Worm (Caenorhabditis elegans) whole organism, late embryonic: ENCODE measurements around the gene E04F6.9.

Source experiments
- C08G9.2 ChIP-seq: sonication (generic microtip); optimal IDR thresholded peaks from 2 replicates; lab custom pipeline; 2016; ENCODE audit warnings: mild to moderate bottlenecking, missing genetic modification characterization, moderate library complexity, missing compliant biosample characterization
- C38D4.7 ChIP-seq: fragments of 200-800 bp; sonication (Bioruptor generic); optimal IDR thresholded peaks from 2 replicates; lab custom pipeline; 2018; ENCODE audit warnings: mild to moderate bottlenecking, missing genetic modification characterization, moderate library complexity, missing compliant biosample characterization
- F13H6.1 ChIP-seq: sonication (generic microtip); optimal IDR thresholded peaks from 2 replicates; lab custom pipeline; 2016; ENCODE audit warnings: missing genetic modification characterization, missing compliant biosample characterization
- T23F11.4 ChIP-seq: fragments of 200-800 bp; sonication (Bioruptor generic); optimal IDR thresholded peaks from 2 replicates; lab custom pipeline; 2018; ENCODE audit warnings: mild to moderate bottlenecking, missing genetic modification characterization, missing compliant biosample characterization
- ahr-1 ChIP-seq: sonication (generic microtip); optimal IDR thresholded peaks from 2 replicates; lab custom pipeline; 2016; ENCODE audit warnings: missing genetic modification characterization, missing compliant biosample characterization
- ama-1 ChIP-seq: fragments of 150-350 bp; optimal IDR thresholded peaks from 2 replicates; lab custom pipeline; 2014
- ceh-14 ChIP-seq: sonication (generic microtip); optimal IDR thresholded peaks from 2 replicates; lab custom pipeline; 2016; ENCODE audit warnings: missing genotype, missing genetic modification characterization, missing compliant biosample characterization
- ceh-2 ChIP-seq: sonication (generic microtip); optimal IDR thresholded peaks from 2 replicates; lab custom pipeline; 2016; ENCODE audit warnings: missing genotype, missing genetic modification characterization, missing compliant biosample characterization
- ceh-22 ChIP-seq: sonication (generic microtip); optimal IDR thresholded peaks from 2 replicates; lab custom pipeline; 2017; ENCODE audit warnings: missing biosample characterization, missing genetic modification characterization
- ceh-31 ChIP-seq: sonication (generic microtip); optimal IDR thresholded peaks from 2 replicates; lab custom pipeline; 2016; ENCODE audit warnings: missing genetic modification characterization, missing compliant biosample characterization
- ceh-45 ChIP-seq: fragments of 200-800 bp; sonication (Bioruptor generic); IDR thresholded peaks from 2 replicates; pipeline ENCODE4 v1.3.6; 2022; ENCODE audit warnings: missing genetic modification reagents, missing genetic modification characterization, missing compliant biosample characterization
- ceh-6 ChIP-seq: fragments of 200-800 bp; sonication (Bioruptor generic); optimal IDR thresholded peaks from 2 replicates; lab custom pipeline; 2018; ENCODE audit warnings: mild to moderate bottlenecking, missing genetic modification characterization, missing compliant biosample characterization
- che-1 ChIP-seq: sonication (generic microtip); optimal IDR thresholded peaks from 2 replicates; lab custom pipeline; 2016; ENCODE audit warnings: mild to moderate bottlenecking, missing genetic modification characterization, missing compliant biosample characterization
- dve-1 ChIP-seq: sonication (generic microtip); optimal IDR thresholded peaks from 2 replicates; lab custom pipeline; 2017; ENCODE audit warnings: antibody characterized with exemption, mild to moderate bottlenecking, missing genetic modification characterization, missing compliant biosample characterization
- elt-2 ChIP-seq: sonication (generic microtip); optimal IDR thresholded peaks from 2 replicates; lab custom pipeline; 2016; ENCODE audit warnings: missing genetic modification reagents, missing genetic modification characterization, missing compliant biosample characterization
- elt-4 ChIP-seq: sonication (generic microtip); optimal IDR thresholded peaks from 2 replicates; lab custom pipeline; 2016; ENCODE audit warnings: missing genetic modification characterization, missing compliant biosample characterization
- eyg-1 ChIP-seq: sonication (generic microtip); optimal IDR thresholded peaks from 2 replicates; lab custom pipeline; 2016; ENCODE audit warnings: missing genotype, missing genetic modification characterization, missing compliant biosample characterization
- fax-1 ChIP-seq: sonication (generic microtip); optimal IDR thresholded peaks from 2 replicates; lab custom pipeline; 2016; ENCODE audit warnings: missing genotype, missing genetic modification characterization, missing compliant biosample characterization
- gmeb-2 ChIP-seq: sonication (generic microtip); optimal IDR thresholded peaks from 2 replicates; lab custom pipeline; 2016; ENCODE audit warnings: missing genetic modification characterization, inconsistent platforms, missing compliant biosample characterization
- hlh-13 ChIP-seq: fragments of 200-800 bp; sonication (Bioruptor generic); optimal IDR thresholded peaks from 2 replicates; lab custom pipeline; 2018; ENCODE audit warnings: mild to moderate bottlenecking, missing genetic modification characterization, missing compliant biosample characterization
- hlh-6 ChIP-seq: sonication (generic microtip); optimal IDR thresholded peaks from 2 replicates; lab custom pipeline; 2016; ENCODE audit warnings: missing genotype, missing genetic modification characterization, missing compliant biosample characterization
- lim-6 ChIP-seq: sonication (generic microtip); optimal IDR thresholded peaks from 2 replicates; lab custom pipeline; 2016; ENCODE audit warnings: missing genetic modification characterization, missing compliant biosample characterization
- nfya-1 ChIP-seq: sonication (generic microtip); optimal IDR thresholded peaks from 2 replicates; lab custom pipeline; 2017; ENCODE audit warnings: missing genetic modification characterization, mild to moderate bottlenecking, missing compliant biosample characterization, antibody characterized with exemption, moderate library complexity
- nhr-11 ChIP-seq: fragments of 150-350 bp; optimal IDR thresholded peaks from 2 replicates; lab custom pipeline; 2014; ENCODE audit warnings: missing biosample characterization, missing genetic modification characterization
- odd-2 ChIP-seq: sonication (generic microtip); optimal IDR thresholded peaks from 2 replicates; lab custom pipeline; 2017; ENCODE audit warnings: antibody characterized with exemption, mild to moderate bottlenecking, missing genetic modification characterization, missing compliant biosample characterization
- pag-3 ChIP-seq: sonication (generic microtip); optimal IDR thresholded peaks from 2 replicates; lab custom pipeline; 2016; ENCODE audit warnings: missing compliant biosample characterization, missing genetic modification characterization, borderline replicate concordance
- pat-9 ChIP-seq: fragments of 200-800 bp; sonication (Bioruptor generic); optimal IDR thresholded peaks from 2 replicates; lab custom pipeline; 2018; ENCODE audit warnings: mild to moderate bottlenecking, missing genetic modification characterization, moderate library complexity, missing compliant biosample characterization
- pha-4 ChIP-seq: fragments of 150-350 bp; optimal IDR thresholded peaks from 2 replicates; lab custom pipeline; 2018; ENCODE audit warnings: missing biosample characterization, missing genetic modification reagents, missing genetic modification characterization
- pqm-1 ChIP-seq: sonication (generic microtip); optimal IDR thresholded peaks from 2 replicates; lab custom pipeline; 2016; ENCODE audit warnings: missing genetic modification characterization, missing compliant biosample characterization
- sox-4 ChIP-seq: sonication (generic microtip); optimal IDR thresholded peaks from 2 replicates; lab custom pipeline; 2017; ENCODE audit warnings: mild to moderate bottlenecking, missing genetic modification characterization, inconsistent platforms, missing compliant biosample characterization
- syd-9 ChIP-seq: sonication (generic microtip); optimal IDR thresholded peaks from 2 replicates; lab custom pipeline; 2016; ENCODE audit warnings: mild to moderate bottlenecking, missing genetic modification characterization, moderate library complexity, missing compliant biosample characterization
- tbx-2 ChIP-seq: sonication (generic microtip); optimal IDR thresholded peaks from 2 replicates; lab custom pipeline; 2016; ENCODE audit warnings: missing genetic modification characterization, missing compliant biosample characterization
- tbx-7 ChIP-seq: sonication (generic microtip); optimal IDR thresholded peaks from 2 replicates; lab custom pipeline; 2016; ENCODE audit warnings: missing genotype, missing genetic modification characterization, missing compliant biosample characterization
- ttx-3 ChIP-seq: sonication (generic microtip); optimal IDR thresholded peaks from 2 replicates; lab custom pipeline; 2016; ENCODE audit warnings: missing genetic modification reagents, missing genetic modification characterization, missing compliant biosample characterization
- unc-3 ChIP-seq, 2 experiments: fragments of 200-800 bp in 1 of 2; sonication (Bioruptor generic) in 1 of 2; sonication (generic microtip) in 1 of 2; conservative IDR thresholded peaks in 1 of 2; optimal IDR thresholded peaks in 1 of 2; 2 replicates each; pipeline versions ENCODE4 v1.3.6 to Lab custom; 2016 to 2022; ENCODE audit warnings: missing compliant biosample characterization in 2 of 2, missing genetic modification characterization in 2 of 2, missing genetic modification reagents in 1 of 2
- unc-42 ChIP-seq: sonication (generic microtip); optimal IDR thresholded peaks from 2 replicates; lab custom pipeline; 2016; ENCODE audit warnings: missing genotype, missing genetic modification characterization, missing compliant biosample characterization
- unc-86 ChIP-seq: sonication (generic microtip); optimal IDR thresholded peaks from 2 replicates; lab custom pipeline; 2016; ENCODE audit warnings: missing genetic modification characterization, missing compliant biosample characterization
- ztf-16 ChIP-seq: sonication (generic microtip); optimal IDR thresholded peaks from 2 replicates; lab custom pipeline; 2017; ENCODE audit warnings: missing genetic modification characterization, missing compliant biosample characterization

Gene E04F6.9

DNA sequence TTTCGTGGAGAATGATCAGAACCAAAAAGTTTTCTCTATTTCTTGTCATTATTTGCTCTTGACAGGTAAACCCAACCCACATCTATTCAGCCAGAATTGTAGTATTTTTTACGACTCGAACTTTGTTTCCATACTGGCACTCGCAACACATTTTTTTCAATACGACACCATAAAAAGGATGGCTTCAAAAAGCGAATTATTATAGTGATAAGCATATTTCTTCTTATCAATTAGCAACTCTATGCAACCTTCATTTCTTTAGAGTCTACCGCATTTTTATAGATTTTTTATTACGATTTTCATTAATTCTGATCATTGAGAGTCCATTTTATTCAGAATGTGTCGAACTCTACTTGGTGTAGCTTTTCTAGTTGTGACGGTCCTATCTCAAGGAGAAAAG lies 20.6 kb upstream of the E04F6.9 start, which contains the start of gene ctsa-3.1:
TSS of gene ctsa-3.1 (plus strand) at position 337 of the 400 bp plus-strand sequence.
- TF ChIP-seq ceh-45 (GFP tag; lab: Robert Waterston, UW) (no peak), unc-42 (tag; lab: Kevin White, UChicago) (no peak), C08G9.2 (tag; lab: Kevin White, UChicago) (no peak), tbx-2 (tag; lab: Kevin White, UChicago) (no peak)

DNA sequence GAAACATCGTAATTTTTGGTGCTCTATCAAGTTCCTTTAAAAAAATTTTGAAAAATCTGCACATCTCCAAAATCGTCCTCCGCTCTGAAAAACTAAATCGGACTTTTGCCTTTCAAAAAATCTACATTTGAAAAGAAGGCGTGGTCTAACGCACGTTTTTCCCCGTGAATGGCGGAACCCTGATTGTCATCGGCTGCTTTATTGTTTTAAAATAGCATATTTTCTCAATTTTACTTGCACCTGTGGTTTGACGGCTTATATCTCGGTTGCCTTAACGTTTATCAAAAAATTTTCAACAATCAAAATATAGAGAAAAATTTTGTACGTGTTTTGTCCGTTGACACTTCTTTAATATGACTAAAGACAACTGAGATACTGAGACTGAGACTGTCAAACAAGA lies 20.0 kb upstream of the E04F6.9 start:
- TF ChIP-seq ceh-6 (GFP tag; lab: Kevin White, UChicago) (no peak), ceh-31 (no peak), ceh-22 (tag; lab: Kevin White, UChicago) (no peak), tbx-7 (tag; lab: Kevin White, UChicago) (no peak), hlh-6 (tag; lab: Kevin White, UChicago) (no peak), ztf-16 (no peak), pat-9 (no peak), unc-42 (tag; lab: Kevin White, UChicago) (no peak), elt-2 (tag; lab: Kevin White, UChicago) (no peak), ahr-1 (no peak), odd-2 (tag; lab: Kevin White, UChicago) (no peak), unc-86 (tag; lab: Kevin White, UChicago) (no peak), elt-4 (tag; lab: Kevin White, UChicago) (no peak), ama-1 (lab: Kevin White, UChicago) (no peak), gmeb-2 (tag; lab: Kevin White, UChicago) (no peak)

DNA sequence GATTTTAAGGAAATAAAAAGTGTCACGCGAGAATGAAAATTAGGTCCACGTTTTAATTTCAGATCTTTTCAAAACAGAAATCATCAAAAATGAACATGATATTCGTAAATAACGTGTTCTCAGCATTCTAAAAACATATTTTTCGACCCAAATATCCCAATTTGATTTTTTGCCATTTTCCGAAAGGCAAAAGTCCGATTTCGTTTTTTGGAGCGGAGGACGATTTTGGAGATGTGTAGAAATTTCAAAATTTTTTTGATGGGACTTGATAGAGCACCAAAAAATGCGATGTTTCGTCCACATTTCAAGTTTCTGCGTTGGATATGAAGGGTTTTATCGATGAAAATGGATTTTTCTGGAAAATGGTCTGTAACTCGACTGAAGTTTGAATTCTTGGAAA lies 18.7 kb upstream of the E04F6.9 start:
- no peak for TF ChIP-seq pha-4 (tag; lab: Kevin White, UChicago)
- TF ChIP-seq ceh-31 = no peak
- no peak for TF ChIP-seq fax-1
- no peak for TF ChIP-seq pqm-1 (tag; lab: Kevin White, UChicago)
- TF ChIP-seq unc-42 (tag; lab: Kevin White, UChicago) = no peak
- no peak for TF ChIP-seq sox-4
- no peak for TF ChIP-seq unc-3 (GFP tag; conservative IDR thresholded peaks at IDR 0.05; lab: Robert Waterston, UW)
- TF ChIP-seq unc-3 (tag; optimal IDR thresholded peaks at IDR 0.05; lab: Kevin White, UChicago) = no peak
- no peak for TF ChIP-seq odd-2 (tag; lab: Kevin White, UChicago)
- no peak for TF ChIP-seq C38D4.7
- TF ChIP-seq ztf-16 = no peak
- no peak for TF ChIP-seq dve-1
- TF ChIP-seq F13H6.1 (tag; lab: Kevin White, UChicago) = no peak
- no peak for TF ChIP-seq lim-6
- TF ChIP-seq ceh-14 (tag; lab: Kevin White, UChicago) = no peak
- TF ChIP-seq, all 69 proteins: peak for 0

DNA sequence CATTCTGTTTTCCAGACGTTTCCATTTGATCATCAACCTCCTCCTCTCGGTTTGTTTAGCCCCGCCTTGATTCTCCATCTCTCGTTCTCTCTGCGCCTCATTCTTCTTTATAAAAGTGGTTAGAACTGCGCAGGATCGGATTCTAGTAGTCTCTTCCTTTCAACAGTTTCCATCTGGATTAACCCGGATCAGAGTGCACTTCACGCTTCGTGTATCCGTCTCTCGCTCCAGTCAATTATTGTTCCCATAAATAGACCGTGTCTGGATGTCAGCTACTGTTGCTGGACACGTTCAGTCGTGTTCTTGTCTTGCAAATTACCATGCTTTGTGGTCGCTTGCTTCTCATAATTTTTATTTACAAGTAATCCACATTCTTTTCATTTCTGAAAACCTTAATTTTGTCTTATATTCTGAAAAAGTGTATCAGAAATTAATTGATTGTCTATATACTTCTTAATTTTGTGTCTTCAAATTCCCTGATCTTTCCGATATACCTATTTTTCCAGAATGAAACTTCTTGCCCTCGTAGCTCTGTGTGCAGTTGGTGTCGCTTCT lies 16.8 kb upstream of the E04F6.9 start, which contains the start of gene F32A5.4:
TSS of gene F32A5.4 (plus strand) at position 505 of the 555 bp plus-strand sequence.
- TF ChIP-seq syd-9 (tag; lab: Kevin White, UChicago) = no peak
- no peak for TF ChIP-seq ttx-3 (tag; lab: Kevin White, UChicago)
- TF ChIP-seq ceh-2 (tag; lab: Kevin White, UChicago) = no peak
- no peak for TF ChIP-seq che-1 (tag; lab: Kevin White, UChicago)
- TF ChIP-seq eyg-1 (tag; lab: Kevin White, UChicago) = no peak
- TF ChIP-seq pat-9 = no peak
- no peak for TF ChIP-seq ceh-45 (GFP tag; lab: Robert Waterston, UW)
- TF ChIP-seq T23F11.4 (GFP tag; lab: Kevin White, UChicago) = no peak
- TF ChIP-seq lim-6 = no peak
- no peak for TF ChIP-seq nhr-11 (tag; lab: Kevin White, UChicago)
- no peak for TF ChIP-seq ceh-6 (GFP tag; lab: Kevin White, UChicago)
- TF ChIP-seq C08G9.2 (tag; lab: Kevin White, UChicago) = no peak
- TF ChIP-seq pag-3 (tag; lab: Kevin White, UChicago) = no peak
- TF ChIP-seq nfya-1 (tag; lab: Kevin White, UChicago) = no peak
- TF ChIP-seq hlh-13 (GFP tag; lab: Kevin White, UChicago) = no peak
